Fruit fly (Drosophila melanogaster) S2 (cell line): ENCODE data around the gene CG32023.

Source experiments
- CG8478 ChIP-seq: fragments of >200 bp; optimal IDR thresholded peaks from 2 replicates; lab custom pipeline; 2018
- CTCF ChIP-seq, 2 experiments: fragments of >200 bp; optimal IDR thresholded peaks; 2 replicates each; lab custom pipeline; 2018

dm6 chr3L:8813484-8813883 lies 9.5 kb upstream of the CG32023 start:
- TF ChIP-seq CTCF (optimal IDR thresholded peaks at IDR 0.05; lab: Kevin White, UChicago) (no peak), CG8478 (lab: Kevin White, UChicago) (no peak)
